Worm (Caenorhabditis elegans): ENCODE data around the gene str-160.

The str-160 gene

ce11 chrV:1756856-1757255, 22.2 kb downstream of the str-160 start, which contains the start of gene clec-204:
Gene clec-204 (plus strand): TSS chrV:1757156.
- TF ChIP-seq pqm-1 (tag; optimal IDR thresholded peaks at IDR 0.05) (peak; percentile 55), zfp-2 (tag; optimal IDR thresholded peaks at IDR 0.05) (no peak), aha-1 (tag) (peak; percentile 23)

DNA sequence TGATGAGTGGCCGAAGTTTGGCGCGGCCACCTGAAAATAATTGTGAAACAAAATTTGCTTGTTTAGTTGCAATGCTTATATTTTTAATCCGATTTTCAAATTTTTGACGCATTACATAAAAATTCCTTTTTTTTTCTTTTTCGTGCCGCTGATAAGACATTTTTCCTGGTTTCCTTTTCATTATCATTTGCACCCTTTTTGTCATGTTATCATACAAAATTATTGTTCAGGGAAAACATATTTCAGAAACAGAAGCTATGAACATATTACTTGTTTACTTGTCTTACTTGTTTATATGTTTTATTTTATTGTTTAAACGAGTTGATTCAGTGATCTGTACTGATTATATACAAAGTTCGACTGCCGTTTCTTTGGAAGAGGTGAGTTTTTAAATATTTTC, 26.0 kb downstream of the str-160 start, which contains the start of gene clec-205:
clec-205 (plus strand) TSS at position 212 of the 400 bp plus-strand sequence.
- TF ChIP-seq dmd-6 (GFP tag; IDR thresholded peaks at IDR 0.05) (peak; percentile 36; the same call in 1 of the 2 replicates), nhr-41 (GFP tag; IDR thresholded peaks at IDR 0.05) (no peak), pqm-1 (tag; optimal IDR thresholded peaks at IDR 0.05) (peak; percentile 53), vab-7 (GFP tag; IDR thresholded peaks at IDR 0.05) (no peak), nhr-28 (tag; optimal IDR thresholded peaks at IDR 0.05) (peak; percentile 39), nhr-77 (tag; optimal IDR thresholded peaks at IDR 0.05) (peak; percentile 1), unc-39 (tag; optimal IDR thresholded peaks at IDR 0.05) (no peak), ctbp-1 (GFP tag; IDR thresholded peaks at IDR 0.05) (no peak), hlh-30 (tag; optimal IDR thresholded peaks at IDR 0.05; ENCODE audit: insufficient read depth) (no peak), dmd-8 (GFP tag; IDR thresholded peaks at IDR 0.05) (no peak), daf-16 (GFP tag; optimal IDR thresholded peaks at IDR 0.05) (no peak), daf-16 (tag; optimal IDR thresholded peaks at IDR 0.05) (peak; percentile 86), lin-38 (GFP tag; IDR thresholded peaks at IDR 0.05) (no peak), arid-1 (GFP tag; conservative IDR thresholded peaks at IDR 0.05) (no peak), nhr-76 (tag; optimal IDR thresholded peaks at IDR 0.05) (no peak), F44E2.7 (GFP tag; IDR thresholded peaks at IDR 0.05) (no peak), hlh-11 (tag; optimal IDR thresholded peaks at IDR 0.05) (no peak), spr-3 (GFP tag; optimal IDR thresholded peaks at IDR 0.05) (no peak)

ce11 chrV:1767427-1767826, 32.8 kb downstream of the str-160 start:
- TF ChIP-seq nhr-28 (tag; optimal IDR thresholded peaks at IDR 0.05) (peak; percentile 22), daf-19 (GFP tag; conservative IDR thresholded peaks at IDR 0.05) (no peak)

DNA sequence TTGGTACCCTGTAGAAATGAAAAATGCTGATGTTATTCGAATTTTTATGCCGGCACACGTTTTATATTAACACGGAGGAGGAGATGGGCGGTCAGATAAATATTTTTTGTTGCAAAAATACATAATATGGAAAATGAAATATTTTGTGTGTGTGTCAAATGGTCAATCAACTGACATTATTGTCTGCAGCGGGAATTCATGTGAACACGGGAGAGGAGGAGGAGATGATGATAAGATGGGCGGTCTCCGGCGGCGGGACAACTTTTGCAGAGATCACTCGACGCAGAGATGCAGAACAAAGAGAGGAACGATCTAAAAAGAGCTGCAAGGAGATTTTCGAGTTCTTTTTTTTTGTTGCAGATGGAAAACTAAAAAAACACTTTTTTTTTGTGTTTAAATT, 37.1 kb downstream of the str-160 start, which contains the start of gene dhs-13:
dhs-13 (minus strand) TSS at position 8 of the 400 bp plus-strand sequence.
- TF ChIP-seq daf-16 (GFP tag; optimal IDR thresholded peaks at IDR 0.05) (peak in 1 of 2 experiments; percentile 28), daf-16 (tag; optimal IDR thresholded peaks at IDR 0.05) (peak; percentile 4), hlh-11 (tag; optimal IDR thresholded peaks at IDR 0.05) (peak; percentile 83), nhr-48 (tag; optimal IDR thresholded peaks at IDR 0.05) (no peak), dve-1 (tag; optimal IDR thresholded peaks at IDR 0.05; ENCODE audit: insufficient read depth) (peak; percentile 46), fkh-10 (GFP tag; optimal IDR thresholded peaks at IDR 0.05) (no peak), mep-1 (tag; optimal IDR thresholded peaks at IDR 0.05) (peak; percentile 28), Y5F2A.4 (GFP tag; optimal IDR thresholded peaks at IDR 0.05) (no peak), mes-2 (tag; optimal IDR thresholded peaks at IDR 0.05; ENCODE audit: poor library complexity, severe bottlenecking) (peak; percentile 9), pqm-1 (tag; optimal IDR thresholded peaks at IDR 0.05) (peak; percentile 27), mdl-1 (tag; optimal IDR thresholded peaks at IDR 0.05) (peak in 1 of 2 experiments; percentile 14), mxl-3 (GFP tag; optimal IDR thresholded peaks at IDR 0.05) (peak; percentile 66), mxl-2 (GFP tag; conservative IDR thresholded peaks at IDR 0.05) (no peak), nhr-28 (tag; optimal IDR thresholded peaks at IDR 0.05) (peak; percentile 76), dmd-6 (GFP tag; IDR thresholded peaks at IDR 0.05) (peak; percentile 67), hlh-30 (tag; optimal IDR thresholded peaks at IDR 0.05; ENCODE audit: insufficient read depth) (peak; percentile 93)

ce11 chrV:1773120-1773519, 38.5 kb downstream of the str-160 start:
- TF ChIP-seq aha-1 (tag) (peak; percentile 39), lsy-2 (tag; optimal IDR thresholded peaks at IDR 0.05) (peak in 1 of 2 experiments; percentile 14), unc-62 (GFP tag; optimal IDR thresholded peaks at IDR 0.05 in 1 of 2) (no peak), unc-62 (tag; optimal IDR thresholded peaks at IDR 0.05) (no peak), nhr-41 (GFP tag; IDR thresholded peaks at IDR 0.05) (no peak), Y5F2A.4 (GFP tag; optimal IDR thresholded peaks at IDR 0.05) (no peak), zip-2 (tag; optimal IDR thresholded peaks at IDR 0.05) (no peak), nhr-48 (tag; optimal IDR thresholded peaks at IDR 0.05) (no peak), dve-1 (tag; optimal IDR thresholded peaks at IDR 0.05; ENCODE audit: insufficient read depth) (peak; percentile 3), hlh-30 (tag; optimal IDR thresholded peaks at IDR 0.05; ENCODE audit: insufficient read depth) (peak; percentile 18), dpl-1 (GFP tag; optimal IDR thresholded peaks at IDR 0.05) (no peak), mes-2 (tag; optimal IDR thresholded peaks at IDR 0.05; ENCODE audit: poor library complexity, severe bottlenecking) (peak; percentile 18)
